Worm (Caenorhabditis elegans): ENCODE measurements around the gene srsx-3.

Gene srsx-3

DNA sequence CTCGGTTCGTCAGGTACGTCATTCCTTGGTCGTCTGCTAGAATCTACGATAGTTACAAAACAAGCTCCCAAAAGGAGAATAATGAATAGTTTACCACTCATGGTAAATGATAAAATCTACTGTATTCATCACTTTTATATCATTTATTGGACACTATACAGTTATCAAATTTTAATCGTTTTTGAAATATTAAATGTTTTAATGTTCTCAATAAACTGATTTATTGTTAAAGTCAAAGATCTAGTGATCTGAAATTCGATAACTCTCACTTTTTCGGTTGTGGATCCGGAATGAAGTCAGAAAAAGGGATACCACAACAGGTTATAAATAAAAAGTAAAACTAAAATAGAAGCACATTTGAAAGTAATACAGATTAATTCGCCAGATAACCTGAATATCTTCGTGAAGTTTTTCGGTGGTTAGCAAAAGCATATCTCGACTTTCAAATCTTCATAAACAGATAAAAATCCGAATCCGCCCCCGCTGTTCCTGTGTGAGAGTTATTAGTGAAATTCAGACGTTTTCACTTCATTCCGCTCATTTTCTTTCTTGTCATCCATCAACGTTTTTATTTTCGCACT, 21.8 kb upstream of the srsx-3 start, which contains the start of the genes clec-217 and F26D11.2:
TSS of gene clec-217 (minus strand) at position 101 of the 581 bp plus-strand sequence.
TSS of gene F26D11.2 (plus strand) at position 531 of the 581 bp plus-strand sequence.
- TF ChIP-seq ztf-25 (GFP tag; IDR thresholded peaks at IDR 0.05): no peak
- no peak for TF ChIP-seq efl-1 (GFP tag; optimal IDR thresholded peaks at IDR 0.05)
- TF ChIP-seq tbx-9 (tag; optimal IDR thresholded peaks at IDR 0.05; ENCODE audit: borderline replicate concordance): no peak
- no peak for TF ChIP-seq lin-54 (GFP tag; optimal IDR thresholded peaks at IDR 0.05)
- no peak for TF ChIP-seq B0261.1 (tag; optimal IDR thresholded peaks at IDR 0.05)
- TF ChIP-seq nhr-179 (tag; optimal IDR thresholded peaks at IDR 0.05): no peak
- no peak for TF ChIP-seq F37B4.10 (GFP tag; IDR thresholded peaks at IDR 0.05)
- no peak for TF ChIP-seq atf-7 (tag; optimal IDR thresholded peaks at IDR 0.05)
- no peak for TF ChIP-seq K12H6.12 (tag; optimal IDR thresholded peaks at IDR 0.05)
- TF ChIP-seq snpc-3.4 (tag; optimal IDR thresholded peaks at IDR 0.05): no peak
- no peak for TF ChIP-seq cebp-2 (GFP tag; IDR thresholded peaks at IDR 0.05)
- no peak for TF ChIP-seq F33H1.4 (GFP tag; IDR thresholded peaks at IDR 0.05)

DNA sequence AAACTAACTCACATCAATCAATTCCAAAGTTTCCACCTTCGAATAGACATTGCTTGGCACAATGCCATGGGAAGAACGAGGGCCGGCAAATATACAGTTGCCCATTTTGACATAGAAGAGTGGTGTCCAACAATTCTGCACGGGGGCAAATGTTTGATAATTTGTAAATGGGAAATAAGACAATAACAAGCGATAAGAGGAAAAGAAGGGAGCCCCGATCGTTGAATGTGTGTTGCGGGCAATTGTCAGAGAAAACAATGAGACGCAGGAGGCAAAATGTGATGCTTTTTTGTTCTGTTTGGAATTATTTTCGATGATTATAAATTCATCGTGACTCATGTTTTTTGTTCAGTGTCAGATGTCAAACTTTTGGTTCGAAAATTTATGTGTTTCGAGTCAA, 19.2 kb upstream of the srsx-3 start, which contains the start of gene pals-34:
TSS of gene pals-34 (minus strand) at position 280 of the 400 bp plus-strand sequence.
- TF ChIP-seq F10E7.11 (tag; optimal IDR thresholded peaks at IDR 0.05) (no peak), snpc-4 (GFP tag; optimal IDR thresholded peaks at IDR 0.05) (no peak), snpc-4 (tag; optimal IDR thresholded peaks at IDR 0.05) (no peak), F49E8.2 (tag; optimal IDR thresholded peaks at IDR 0.05; ENCODE audit: insufficient read depth) (no peak)

DNA sequence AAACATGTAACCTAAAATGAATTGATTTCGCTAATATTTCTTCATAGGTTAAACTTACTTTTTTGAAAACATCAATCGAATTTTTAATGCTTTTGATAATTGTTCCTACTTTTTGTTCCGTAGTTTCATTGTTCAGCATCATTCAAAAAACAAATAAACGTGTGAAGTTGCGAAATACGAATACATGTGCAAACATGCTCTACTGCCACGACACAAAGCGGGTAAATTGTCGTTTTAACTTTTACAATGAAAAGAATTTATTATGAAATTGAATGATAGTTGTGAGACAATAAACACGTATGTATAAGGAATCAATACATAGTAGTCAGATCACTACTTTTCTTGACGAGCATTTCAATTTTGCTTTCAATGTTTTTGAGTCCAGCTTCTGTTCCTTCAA, 18.1 kb upstream of the srsx-3 start, which contains the start of gene F26D11.12:
TSS of gene F26D11.12 (minus strand) at position 145 of the 400 bp plus-strand sequence.
- no peak for TF ChIP-seq B0035.1 (tag; optimal IDR thresholded peaks at IDR 0.05)
- TF ChIP-seq F37B4.10 (GFP tag; IDR thresholded peaks at IDR 0.05): no peak
- no peak for TF ChIP-seq rec-8 (tag; optimal IDR thresholded peaks at IDR 0.05)
- no peak for TF ChIP-seq madf-6 (GFP tag; IDR thresholded peaks at IDR 0.05)
- TF ChIP-seq K11D2.4 (GFP tag; IDR thresholded peaks at IDR 0.05): no peak
- TF ChIP-seq nfyb-1 (GFP tag; IDR thresholded peaks at IDR 0.05): no peak
- TF ChIP-seq ztf-26 (tag; optimal IDR thresholded peaks at IDR 0.05): no peak
- no peak for TF ChIP-seq snpc-1.1 (tag; optimal IDR thresholded peaks at IDR 0.05; ENCODE audit: insufficient read depth)
- peak; percentile 43 for TF ChIP-seq nhr-80 (tag; optimal IDR thresholded peaks at IDR 0.05)
- no peak for TF ChIP-seq F10E7.11 (tag; optimal IDR thresholded peaks at IDR 0.05)
- TF ChIP-seq die-1 (tag; optimal IDR thresholded peaks at IDR 0.05): no peak
- no peak for TF ChIP-seq ztf-25 (GFP tag; IDR thresholded peaks at IDR 0.05)
- peak; percentile 94 for TF ChIP-seq cebp-1 (GFP tag; IDR thresholded peaks at IDR 0.05)
- peak; percentile 98 for TF ChIP-seq cebp-1 (tag; optimal IDR thresholded peaks at IDR 0.05)

DNA sequence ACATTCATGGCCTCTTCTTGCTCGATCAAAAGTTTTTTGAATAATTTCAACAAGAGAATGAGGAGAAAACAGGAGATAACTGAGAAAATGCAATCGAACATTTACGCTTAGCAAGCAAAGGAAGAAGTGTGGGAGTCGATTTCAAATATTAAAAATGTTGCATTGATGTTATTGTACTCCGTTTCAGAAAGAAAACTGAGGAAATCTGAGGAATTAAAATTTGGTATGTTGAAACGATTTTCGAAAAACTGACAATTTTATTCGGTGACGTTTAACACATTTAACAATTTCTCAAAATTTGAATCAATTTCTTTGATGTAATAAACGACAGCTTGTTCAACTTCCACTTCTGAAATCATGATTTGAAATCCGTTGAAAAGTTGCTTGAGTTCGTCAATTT, 17.5 kb upstream of the srsx-3 start, which contains the start of gene F26D11.13:
TSS of gene F26D11.13 (minus strand) at position 101 of the 400 bp plus-strand sequence.
- no peak for TF ChIP-seq tlf-1 (GFP tag; optimal IDR thresholded peaks at IDR 0.05)
- TF ChIP-seq zim-3 (tag; optimal IDR thresholded peaks at IDR 0.05): no peak
- TF ChIP-seq K11D2.4 (GFP tag; IDR thresholded peaks at IDR 0.05): no peak
- TF ChIP-seq madf-6 (GFP tag; IDR thresholded peaks at IDR 0.05): no peak
- TF ChIP-seq F55B11.4 (tag; optimal IDR thresholded peaks at IDR 0.05; ENCODE audit: borderline replicate concordance, insufficient read depth): no peak
- TF ChIP-seq Y53G8AR.9 (GFP tag; conservative IDR thresholded peaks at IDR 0.05): no peak
- no peak for TF ChIP-seq lin-40 (tag; optimal IDR thresholded peaks at IDR 0.05)
- no peak for TF ChIP-seq nhr-27 (tag; optimal IDR thresholded peaks at IDR 0.05)
- no peak for TF ChIP-seq ceh-40 (GFP tag; IDR thresholded peaks at IDR 0.05)
- no peak for TF ChIP-seq attf-3 (GFP tag; conservative IDR thresholded peaks at IDR 0.05)
- TF ChIP-seq egl-44 (GFP tag; IDR thresholded peaks at IDR 0.05): no peak
- TF ChIP-seq C17E4.6 (GFP tag; IDR thresholded peaks at IDR 0.05): no peak
- no peak for TF ChIP-seq ztf-3 (GFP tag; optimal IDR thresholded peaks at IDR 0.05)
- TF ChIP-seq B0336.3 (GFP tag; IDR thresholded peaks at IDR 0.05): no peak
- TF ChIP-seq nhr-90 (tag; optimal IDR thresholded peaks at IDR 0.05): no peak
- no peak for TF ChIP-seq lsy-27 (tag; optimal IDR thresholded peaks at IDR 0.05; ENCODE audit: borderline replicate concordance, insufficient read depth)
- TF ChIP-seq T26A5.8 (tag; optimal IDR thresholded peaks at IDR 0.05): no peak
- TF ChIP-seq C06A6.2 (GFP tag; conservative IDR thresholded peaks at IDR 0.05): no peak
